Worm (Caenorhabditis elegans) whole organism, early embryonic: Measurements from ENCODE around the gene C03B1.6.

ENCODE experiments used
- F13C5.2 ChIP-seq: sonication (generic microtip); optimal IDR thresholded peaks from 2 replicates; lab custom pipeline; 2017; ENCODE audit warnings: mild to moderate bottlenecking, missing genetic modification characterization, inconsistent platforms, missing compliant biosample characterization
- aly-1 ChIP-seq: sonication (generic microtip); optimal IDR thresholded peaks from 2 replicates; lab custom pipeline; 2016; ENCODE audit warnings: missing genetic modification characterization, missing compliant biosample characterization
- ama-1 ChIP-seq: fragments of 150-350 bp; optimal IDR thresholded peaks from 2 replicates; lab custom pipeline; 2014
- ceh-13 ChIP-seq: fragments of 200-800 bp; sonication (Bioruptor generic); optimal IDR thresholded peaks from 2 replicates; lab custom pipeline; 2018; ENCODE audit warnings: mild to moderate bottlenecking, missing genetic modification characterization, missing compliant biosample characterization
- ets-7 ChIP-seq: sonication (generic microtip); optimal IDR thresholded peaks from 2 replicates; lab custom pipeline; 2016; ENCODE audit warnings: missing genotype, missing genetic modification characterization, missing compliant biosample characterization
- flt-1 ChIP-seq: fragments of 200-800 bp; sonication (Bioruptor generic); IDR thresholded peaks from 2 replicates; pipeline ENCODE4 v1.3.6; 2022; ENCODE audit warnings: missing genetic modification characterization, missing compliant biosample characterization
- hmg-4 ChIP-seq: fragments of 200-800 bp; sonication (Bioruptor generic); optimal IDR thresholded peaks from 2 replicates; lab custom pipeline; 2018; ENCODE audit warnings: mild to moderate bottlenecking, missing genetic modification characterization, missing compliant biosample characterization
- pes-1 ChIP-seq: fragments of 200-800 bp; sonication (Bioruptor generic); IDR thresholded peaks from 2 replicates; pipeline ENCODE4 v1.3.6; 2022; ENCODE audit warnings: missing genetic modification reagents, missing genetic modification characterization, missing compliant biosample characterization
- scrt-1 ChIP-seq: fragments of 200-800 bp; sonication (Bioruptor generic); IDR thresholded peaks from 2 replicates; pipeline ENCODE4 v1.3.6; 2022; ENCODE audit warnings: missing genetic modification characterization, missing compliant biosample characterization
- tbx-11 ChIP-seq: fragments of 200-800 bp; sonication (Bioruptor generic); IDR thresholded peaks from 2 replicates; pipeline ENCODE4 v1.3.6; 2022; ENCODE audit warnings: missing genetic modification characterization, missing compliant biosample characterization
- tbx-37 ChIP-seq: fragments of 200-800 bp; sonication (Bioruptor generic); conservative IDR thresholded peaks from 2 replicates; pipeline ENCODE4 v1.3.6; 2022; ENCODE audit warnings: missing genetic modification reagents, missing genetic modification characterization, missing compliant biosample characterization
- tra-4 ChIP-seq: sonication (generic microtip); optimal IDR thresholded peaks from 2 replicates; lab custom pipeline; 2017; ENCODE audit warnings: missing genetic modification characterization, missing compliant biosample characterization

- TF ChIP-seq flt-1 (GFP tag; lab: Robert Waterston, UW), result no peak
- TF ChIP-seq tbx-11 (GFP tag; lab: Robert Waterston, UW), result no peak
- TF ChIP-seq ama-1, result no peak
- TF ChIP-seq aly-1 (tag; lab: Kevin White, UChicago), result no peak
- TF ChIP-seq hmg-4, result no peak
- TF ChIP-seq ets-7, result no peak
- no peak for TF ChIP-seq tbx-37
- TF ChIP-seq F13C5.2, result no peak
- TF ChIP-seq pes-1 (GFP tag; lab: Robert Waterston, UW), result no peak
- no peak for TF ChIP-seq tra-4 (tag; lab: Kevin White, UChicago)
- no peak for TF ChIP-seq ceh-13 (GFP tag; lab: Kevin White, UChicago)
- no peak for TF ChIP-seq scrt-1
These were observed 49.3 kb downstream of the C03B1.6 start for ce11 chrX:6399450-6399849.
